ENCODE assay signal across 2 fruit fly cellular contexts in the genomic region with DNA sequence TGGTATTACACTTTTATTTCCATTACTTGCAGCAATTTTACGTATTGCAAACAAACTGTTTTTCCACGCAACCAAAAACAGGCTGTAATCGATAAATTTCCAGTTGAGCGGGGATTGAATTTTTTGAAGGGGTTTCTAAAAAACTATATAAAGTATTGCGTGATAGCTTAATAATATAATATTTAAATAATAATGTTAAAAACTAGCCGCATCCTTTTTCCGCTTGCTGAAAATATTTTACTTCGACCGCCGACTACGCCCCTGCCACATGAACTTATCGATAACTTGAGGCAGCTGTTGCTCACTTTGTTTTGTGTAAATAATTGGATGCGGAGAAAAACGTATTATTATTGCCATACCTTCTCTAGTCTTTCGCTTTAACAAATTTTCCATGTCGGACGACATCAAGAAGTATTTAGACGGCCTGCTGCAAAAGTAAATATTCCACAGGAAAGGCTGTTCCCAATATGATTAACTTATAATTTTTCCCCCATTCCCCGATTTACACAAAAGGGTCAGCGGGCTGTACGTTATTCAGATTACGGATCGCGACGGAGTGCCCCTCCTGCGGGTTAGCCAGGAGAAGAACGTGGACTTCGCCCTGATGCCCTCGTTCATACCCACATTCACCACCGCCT.
A peak's percentile ranks its signal among the peaks of the same experiment; 100 is the strongest.
TF ChIP-seq lines count a peak whose summit lies in the region.

A gene (minus strand): TSS at position 87 of the 638 bp plus-strand sequence.
A gene (plus strand): TSS at position 289 of the 638 bp plus-strand sequence.

TF ChIP-seq in whole organism, embryonic, 481 proteins besides CTCF, POLR2A, EP300 and RAD21 (continued from another document and continues in another):
- TF ChIP-seq hkb (optimal IDR thresholded peaks at IDR 0.05; lab: Kevin White, UChicago) (no peak), hkb (GFP tag; IDR thresholded peaks at IDR 0.05; lab: Robert Waterston, UW) (peak; percentile 99), btn (GFP tag; optimal IDR thresholded peaks at IDR 0.05; lab: Kevin White, UChicago) (peak; percentile 30), caup (GFP tag; optimal IDR thresholded peaks at IDR 0.05; lab: Kevin White, UChicago; ENCODE audit: severe bottlenecking) (peak; percentile 97), Kr (GFP tag; optimal IDR thresholded peaks at IDR 0.05; lab: Kevin White, UChicago) (peak; percentile 29), CG10462 (GFP tag; optimal IDR thresholded peaks at IDR 0.05; lab: Kevin White, UChicago) (peak; percentile 95), schlank (tag; optimal IDR thresholded peaks at IDR 0.05; lab: Kevin White, UChicago) (peak; percentile 94), Hey (tag; optimal IDR thresholded peaks at IDR 0.05; lab: Kevin White, UChicago) (peak; percentile 72), Drgx (GFP tag; IDR thresholded peaks at IDR 0.05; lab: Robert Waterston, UW) (peak; percentile 100), lab (GFP tag; optimal IDR thresholded peaks at IDR 0.05; lab: Kevin White, UChicago) (peak; percentile 99), Gsc (GFP tag; IDR thresholded peaks at IDR 0.05; lab: Robert Waterston, UW) (peak; percentile 97), CG11504 (tag; optimal IDR thresholded peaks at IDR 0.05; lab: Kevin White, UChicago) (peak; percentile 95), Stat92E (GFP tag; optimal IDR thresholded peaks at IDR 0.05; lab: Kevin White, UChicago) (peak in 1 of 3 experiments; percentile 49), Taf1 (GFP tag; IDR thresholded peaks at IDR 0.05; lab: Robert Waterston, UW) (peak; percentile 99), ato (GFP tag; IDR thresholded peaks at IDR 0.05; lab: Robert Waterston, UW; ENCODE audit: partially characterized antibody) (peak; percentile 42; the same call in 1 of the 2 replicates), CG14441 (GFP tag; IDR thresholded peaks at IDR 0.05; lab: Robert Waterston, UW) (peak; percentile 100), CG3065 (GFP tag; optimal IDR thresholded peaks at IDR 0.05; lab: Kevin White, UChicago) (peak; percentile 92), bab2 (GFP tag; optimal IDR thresholded peaks at IDR 0.05; lab: Kevin White, UChicago) (peak; percentile 95), slp2 (GFP tag; optimal IDR thresholded peaks at IDR 0.05; lab: Kevin White, UChicago) (peak; percentile 85), sob (GFP tag; IDR thresholded peaks at IDR 0.05; lab: Robert Waterston, UW) (peak; percentile 99), sqz (GFP tag; optimal IDR thresholded peaks at IDR 0.05; lab: Kevin White, UChicago) (peak; percentile 91), Hr51 (GFP tag; optimal IDR thresholded peaks at IDR 0.05; lab: Kevin White, UChicago) (peak; percentile 91 to 98), MBD-R2 (GFP tag; IDR thresholded peaks at IDR 0.05; lab: Robert Waterston, UW) (peak; percentile 100), CG11398 (GFP tag; optimal IDR thresholded peaks at IDR 0.05; lab: Kevin White, UChicago) (peak; percentile 74), CG4820 (GFP tag; optimal IDR thresholded peaks at IDR 0.05; lab: Kevin White, UChicago) (peak; percentile 95), CG5953 (GFP tag; IDR thresholded peaks at IDR 0.05; lab: Robert Waterston, UW) (peak; percentile 99), corto (GFP tag; optimal IDR thresholded peaks at IDR 0.05; lab: Kevin White, UChicago) (peak; percentile 91), CG11093 (GFP tag; IDR thresholded peaks at IDR 0.05; lab: Robert Waterston, UW) (peak; percentile 99), CG4617 (GFP tag; optimal IDR thresholded peaks at IDR 0.05; lab: Kevin White, UChicago; ENCODE audit: borderline replicate concordance) (peak; percentile 95), Sox100B (GFP tag; optimal IDR thresholded peaks at IDR 0.05; lab: Kevin White, UChicago) (peak; percentile 95), CG2120 (GFP tag; optimal IDR thresholded peaks at IDR 0.05; lab: Kevin White, UChicago) (peak; percentile 98), Doc2 (GFP tag; IDR thresholded peaks at IDR 0.05; lab: Robert Waterston, UW) (peak; percentile 95), knrl (GFP tag; IDR thresholded peaks at IDR 0.05; lab: Robert Waterston, UW; ENCODE audit: partially characterized antibody) (0 out of 3 replicates have a peak, but pooled peaks have one; percentile 32), Spps (tag; optimal IDR thresholded peaks at IDR 0.05; lab: Kevin White, UChicago) (peak; percentile 96), H15 (GFP tag; IDR thresholded peaks at IDR 0.05; lab: Robert Waterston, UW) (peak; percentile 99), CG3407 (GFP tag; optimal IDR thresholded peaks at IDR 0.05; lab: Kevin White, UChicago) (peak; percentile 97), onecut (GFP tag; IDR thresholded peaks at IDR 0.05; lab: Robert Waterston, UW) (peak; percentile 94), CG10321 (GFP tag; IDR thresholded peaks at IDR 0.05; lab: Robert Waterston, UW) (peak; percentile 87), Elba2 (GFP tag; optimal IDR thresholded peaks at IDR 0.05; lab: Kevin White, UChicago) (peak; percentile 75), CG17802 (tag; optimal IDR thresholded peaks at IDR 0.05; lab: Kevin White, UChicago) (peak; percentile 93), CG2678 (tag; optimal IDR thresholded peaks at IDR 0.05; lab: Kevin White, UChicago) (peak; percentile 98), nmo (GFP tag; optimal IDR thresholded peaks at IDR 0.05; lab: Kevin White, UChicago) (peak; percentile 99), CG8388 (GFP tag; optimal IDR thresholded peaks at IDR 0.05; lab: Kevin White, UChicago) (peak; percentile 96), bbx (GFP tag; IDR thresholded peaks at IDR 0.05; lab: Robert Waterston, UW; ENCODE audit: partially characterized antibody) (no peak), CG15696 (tag; optimal IDR thresholded peaks at IDR 0.05; lab: Kevin White, UChicago) (peak; percentile 88), CG3726 (GFP tag; IDR thresholded peaks at IDR 0.05; lab: Robert Waterston, UW) (peak; percentile 98), CG10959 (GFP tag; IDR thresholded peaks at IDR 0.05; lab: Robert Waterston, UW) (peak; percentile 96), her (GFP tag; optimal IDR thresholded peaks at IDR 0.05; lab: Kevin White, UChicago) (peak; percentile 28), Nf-YA (GFP tag; IDR thresholded peaks at IDR 0.05; lab: Robert Waterston, UW) (peak; percentile 97), CG17829 (tag; optimal IDR thresholded peaks at IDR 0.05; lab: Kevin White, UChicago) (peak; percentile 98), CG4328 (GFP tag; optimal IDR thresholded peaks at IDR 0.05; lab: Kevin White, UChicago) (peak; percentile 33), p53 (GFP tag; optimal IDR thresholded peaks at IDR 0.05; lab: Kevin White, UChicago) (no peak), grau (tag; optimal IDR thresholded peaks at IDR 0.05; lab: Kevin White, UChicago) (peak; percentile 97), CG12299 (tag; optimal IDR thresholded peaks at IDR 0.05; lab: Kevin White, UChicago) (peak; percentile 94), CG3995 (GFP tag; optimal IDR thresholded peaks at IDR 0.05; lab: Kevin White, UChicago) (peak; percentile 73), dmrt99B (tag; optimal IDR thresholded peaks at IDR 0.05; lab: Kevin White, UChicago) (peak; percentile 98), chn (GFP tag; optimal IDR thresholded peaks at IDR 0.05; lab: Kevin White, UChicago) (peak; percentile 92), otp (GFP tag; IDR thresholded peaks at IDR 0.05; lab: Robert Waterston, UW) (peak; percentile 98), Myb (GFP tag; optimal IDR thresholded peaks at IDR 0.05; lab: Kevin White, UChicago) (peak; percentile 70), HHEX (GFP tag; optimal IDR thresholded peaks at IDR 0.05; lab: Kevin White, UChicago) (peak; percentile 98)

TF ChIP-seq in whole organism, prepupa, 60 proteins besides CTCF, POLR2A, EP300 and RAD21 (continued from another document):
- TF ChIP-seq CG1621 (tag; optimal IDR thresholded peaks at IDR 0.05; lab: Kevin White, UChicago) (peak; percentile 97), Gug (GFP tag; IDR thresholded peaks at IDR 0.05; lab: Robert Waterston, UW) (peak; percentile 99), Ets21C (GFP tag; optimal IDR thresholded peaks at IDR 0.05; lab: Kevin White, UChicago) (peak; percentile 92), CG10631 (GFP tag; optimal IDR thresholded peaks at IDR 0.05; lab: Kevin White, UChicago) (peak; percentile 100), dac (GFP tag; optimal IDR thresholded peaks at IDR 0.05; lab: Kevin White, UChicago) (peak; percentile 99), fkh (GFP tag; optimal IDR thresholded peaks at IDR 0.05; lab: Kevin White, UChicago) (peak; percentile 95), CG3919 (GFP tag; optimal IDR thresholded peaks at IDR 0.05; lab: Kevin White, UChicago) (peak; percentile 99), salr (GFP tag; optimal IDR thresholded peaks at IDR 0.05; lab: Kevin White, UChicago) (peak; percentile 94 to 98), Sox102F (GFP tag; optimal IDR thresholded peaks at IDR 0.05; lab: Kevin White, UChicago) (peak; percentile 98), Sox15 (GFP tag; optimal IDR thresholded peaks at IDR 0.05; lab: Kevin White, UChicago) (peak; percentile 99), Hr39 (GFP tag; optimal IDR thresholded peaks at IDR 0.05; lab: Kevin White, UChicago) (peak; percentile 96), svp (GFP tag; lab: Kevin White, UChicago) (peak; percentile 97), CG8319 (GFP tag; optimal IDR thresholded peaks at IDR 0.05; lab: Kevin White, UChicago) (peak; percentile 98)
TF ChIP-seq in whole organism, prepupa: peak in this region for 60.
